Fruit fly (Drosophila melanogaster) whole organism, embryonic: ENCODE measurements around the gene CG33306.

Experiments used
- Asciz ChIP-seq: fragments of 200-800 bp; sonication (Bioruptor generic); optimal IDR thresholded peaks from 2 replicates; lab custom pipeline; 2017; ENCODE audit warnings: missing biosample characterization, mild to moderate bottlenecking, missing genetic modification characterization, missing genetic modification reagents
- Bgb ChIP-seq: fragments of 200-800 bp; sonication (Bioruptor generic); IDR thresholded peaks from 2 replicates; pipeline ENCODE4 v1.3.6; 2022; ENCODE audit warnings: missing biosample characterization, missing genetic modification characterization; ENCODE audit not compliant: partially characterized antibody
- C15 ChIP-seq: fragments of 200-800 bp; sonication (Bioruptor generic); IDR thresholded peaks from 3 replicates; pipeline ENCODE4 v1.3.6; 2022; ENCODE audit warnings: missing biosample characterization, missing genetic modification characterization
- CG10209 ChIP-seq: fragments of 200-800 bp; sonication (Bioruptor generic); optimal IDR thresholded peaks from 3 replicates; lab custom pipeline; 2017; ENCODE audit warnings: missing biosample characterization, mild to moderate bottlenecking, missing genetic modification characterization, missing genetic modification reagents
- CG10462 ChIP-seq: fragments of 200-800 bp; sonication (Bioruptor generic); optimal IDR thresholded peaks from 2 replicates; lab custom pipeline; 2016; ENCODE audit warnings: missing biosample characterization, missing genetic modification characterization
- CG11085 ChIP-seq: fragments of 200-800 bp; sonication (Bioruptor generic); IDR thresholded peaks from 2 replicates; pipeline ENCODE4 v1.3.6; 2022; ENCODE audit warnings: missing biosample characterization, missing genetic modification characterization
- CG11247 ChIP-seq: fragments of 200-800 bp; sonication (Bioruptor generic); IDR thresholded peaks from 2 replicates; pipeline ENCODE4 v1.3.6; 2022; ENCODE audit warnings: missing biosample characterization, missing genetic modification characterization
- CG11398 ChIP-seq: fragments of 200-800 bp; sonication (Bioruptor generic); optimal IDR thresholded peaks from 2 replicates; lab custom pipeline; 2016; ENCODE audit warnings: missing biosample characterization, missing genetic modification characterization
- CG12769 ChIP-seq: fragments of 200-800 bp; sonication (Bioruptor generic); optimal IDR thresholded peaks from 2 replicates; lab custom pipeline; 2019; ENCODE audit warnings: missing biosample characterization, mild to moderate bottlenecking, missing genetic modification characterization, moderate library complexity
- CG13296 ChIP-seq: fragments of 200-800 bp; sonication (Bioruptor generic); optimal IDR thresholded peaks from 3 replicates; lab custom pipeline; 2018; ENCODE audit warnings: missing biosample characterization, mild to moderate bottlenecking, missing genetic modification characterization
- CG13424 ChIP-seq: fragments of 200-800 bp; sonication (Bioruptor generic); optimal IDR thresholded peaks from 2 replicates; lab custom pipeline; 2019; ENCODE audit warnings: missing biosample characterization, mild to moderate bottlenecking, missing genetic modification characterization, moderate library complexity
- CG14860 ChIP-seq: fragments of 200-800 bp; sonication (Bioruptor generic); IDR thresholded peaks from 3 replicates; pipeline ENCODE4 v1.3.6; 2022; ENCODE audit warnings: missing biosample characterization, missing genetic modification characterization; ENCODE audit not compliant: partially characterized antibody
- CG16863 ChIP-seq: fragments of 200-800 bp; sonication (Bioruptor generic); optimal IDR thresholded peaks from 3 replicates; lab custom pipeline; 2016; ENCODE audit warnings: missing biosample characterization, missing genetic modification characterization
- CG18262 ChIP-seq: fragments of 200-800 bp; optimal IDR thresholded peaks from 3 replicates; lab custom pipeline; 2019; ENCODE audit warnings: missing biosample characterization, mild to moderate bottlenecking, missing genetic modification characterization, moderate library complexity
- CG18619 ChIP-seq: fragments of 200-800 bp; sonication (Bioruptor generic); optimal IDR thresholded peaks from 3 replicates; lab custom pipeline; 2017; ENCODE audit warnings: missing biosample characterization, mild to moderate bottlenecking, missing genetic modification characterization
- CG2202 ChIP-seq: fragments of 200-800 bp; sonication (Bioruptor generic); optimal IDR thresholded peaks from 2 replicates; lab custom pipeline; 2018; ENCODE audit warnings: missing biosample characterization, mild to moderate bottlenecking, missing genetic modification characterization
- CG2678 ChIP-seq: fragments of 200-800 bp; sonication (Bioruptor generic); optimal IDR thresholded peaks from 3 replicates; lab custom pipeline; 2019; ENCODE audit warnings: missing biosample characterization, mild to moderate bottlenecking, missing genetic modification characterization, moderate library complexity
- CG32772 ChIP-seq: fragments of 200-800 bp; sonication (Bioruptor generic); IDR thresholded peaks from 2 replicates; pipeline ENCODE4 v1.3.6; 2022; ENCODE audit warnings: missing biosample characterization, missing genetic modification characterization
- CG3407 ChIP-seq: fragments of 200-800 bp; sonication (Bioruptor generic); optimal IDR thresholded peaks from 2 replicates; lab custom pipeline; 2018; ENCODE audit warnings: missing biosample characterization, mild to moderate bottlenecking, missing genetic modification characterization
- CG34422 ChIP-seq: fragments of 200-800 bp; sonication (Bioruptor generic); IDR thresholded peaks from 3 replicates; pipeline ENCODE4 v1.3.6; 2022; ENCODE audit warnings: missing biosample characterization, missing genetic modification characterization
- CG8089 ChIP-seq: fragments of 200-800 bp; sonication (Bioruptor generic); optimal IDR thresholded peaks from 3 replicates; lab custom pipeline; 2016; ENCODE audit warnings: missing biosample characterization, missing genetic modification characterization
- CG9727 ChIP-seq: fragments of 200-800 bp; sonication (Bioruptor generic); optimal IDR thresholded peaks from 3 replicates; lab custom pipeline; 2017; ENCODE audit warnings: missing biosample characterization, mild to moderate bottlenecking, missing genetic modification characterization
- CG9797 ChIP-seq: fragments of 200-800 bp; sonication (Bioruptor generic); optimal IDR thresholded peaks from 3 replicates; lab custom pipeline; 2018; ENCODE audit warnings: missing biosample characterization, mild to moderate bottlenecking, missing genetic modification characterization
- D19B ChIP-seq: fragments of 200-800 bp; sonication (Bioruptor generic); optimal IDR thresholded peaks from 2 replicates; lab custom pipeline; 2017; ENCODE audit warnings: missing biosample characterization, mild to moderate bottlenecking, missing genetic modification characterization
- Dbx ChIP-seq: fragments of 200-800 bp; sonication (Bioruptor generic); IDR thresholded peaks from 3 replicates; pipeline ENCODE4 v1.3.6; 2022; ENCODE audit warnings: missing biosample characterization, missing genetic modification characterization
- Eip74EF ChIP-seq, 2 experiments: fragments of 200-800 bp in 1 of 2; fragments of >200 bp in 1 of 2; sonication (Bioruptor generic) in 1 of 2; optimal IDR thresholded peaks; 2 replicates each; lab custom pipeline; 2017 to 2019; ENCODE audit warnings: missing biosample characterization in 2 of 2, missing genetic modification characterization in 2 of 2, mild to moderate bottlenecking in 1 of 2, moderate library complexity in 1 of 2
- Hmx ChIP-seq: fragments of 200-800 bp; sonication (Bioruptor generic); optimal IDR thresholded peaks from 2 replicates; lab custom pipeline; 2016; ENCODE audit warnings: missing biosample characterization, missing genetic modification characterization
- Med ChIP-seq: fragments of 200-800 bp; sonication (Bioruptor generic); peaks from one replicate; lab custom pipeline; 2016; ENCODE audit warnings: missing biosample characterization, missing genetic modification characterization, mild to moderate bottlenecking, inconsistent platforms, moderate library complexity
- Meics ChIP-seq: fragments of 200-800 bp; sonication (Bioruptor generic); optimal IDR thresholded peaks from 2 replicates; lab custom pipeline; 2017; ENCODE audit warnings: missing biosample characterization, mild to moderate bottlenecking, missing genetic modification characterization
- NK7.1 ChIP-seq: fragments of 200-800 bp; sonication (Bioruptor generic); optimal IDR thresholded peaks from 3 replicates; lab custom pipeline; 2016; ENCODE audit warnings: missing biosample characterization, missing genetic modification characterization
- Nf-YC ChIP-seq: fragments of 200-800 bp; optimal IDR thresholded peaks from 3 replicates; lab custom pipeline; 2019; ENCODE audit warnings: missing biosample characterization, mild to moderate bottlenecking, missing genetic modification characterization, moderate library complexity
- Rfx ChIP-seq: fragments of 200-800 bp; sonication (Bioruptor generic); IDR thresholded peaks from 2 replicates; pipeline ENCODE4 v1.3.6; 2022; ENCODE audit warnings: missing biosample characterization, missing genetic modification characterization
- Vsx1 ChIP-seq: fragments of 200-800 bp; sonication (Bioruptor generic); optimal IDR thresholded peaks from 2 replicates; lab custom pipeline; 2017; ENCODE audit warnings: missing biosample characterization, mild to moderate bottlenecking, missing genetic modification characterization, missing genetic modification reagents
- Xbp1 ChIP-seq: fragments of 200-800 bp; sonication (Bioruptor generic); optimal IDR thresholded peaks from 3 replicates; lab custom pipeline; 2016; ENCODE audit warnings: missing biosample characterization, mild to moderate bottlenecking, missing genetic modification characterization
- bowl ChIP-seq: fragments of 200-800 bp; sonication (Bioruptor generic); IDR thresholded peaks from 2 replicates; pipeline ENCODE4 v1.3.6; 2022; ENCODE audit warnings: missing biosample characterization, missing genetic modification characterization
- chif ChIP-seq, 2 experiments: fragments of 200-800 bp; sonication (Bioruptor generic); optimal IDR thresholded peaks; 3 replicates each; lab custom pipeline; 2016; ENCODE audit warnings: missing biosample characterization in 2 of 2, missing genetic modification characterization in 2 of 2
- eyg ChIP-seq: fragments of 200-800 bp; sonication (Bioruptor generic); optimal IDR thresholded peaks from 3 replicates; lab custom pipeline; 2016; ENCODE audit warnings: missing biosample characterization, missing genetic modification characterization
- grau ChIP-seq: fragments of 200-800 bp; optimal IDR thresholded peaks from 3 replicates; lab custom pipeline; 2019; ENCODE audit warnings: missing biosample characterization, mild to moderate bottlenecking, missing genetic modification characterization, moderate library complexity
- hbn ChIP-seq: fragments of 200-800 bp; sonication (Bioruptor generic); IDR thresholded peaks from 2 replicates; pipeline ENCODE4 v1.3.6; 2022; ENCODE audit warnings: missing biosample characterization, missing genetic modification characterization; ENCODE audit not compliant: partially characterized antibody
- jigr1 ChIP-seq: fragments of 200-800 bp; sonication (Bioruptor generic); IDR thresholded peaks from 3 replicates; pipeline ENCODE4 v1.3.6; 2022; ENCODE audit warnings: missing biosample characterization, missing genetic modification characterization
- lov ChIP-seq, 2 experiments: fragments of 200-800 bp in 1 of 2; fragments of >200 bp in 1 of 2; sonication (Bioruptor generic) in 1 of 2; IDR thresholded peaks in 1 of 2; optimal IDR thresholded peaks in 1 of 2; 2 replicates in 1 of 2; 3 replicates in 1 of 2; pipeline versions ENCODE4 v1.3.6 to Lab custom; 2017 to 2022; ENCODE audit warnings: missing biosample characterization in 1 of 2, missing genetic modification characterization in 1 of 2
- mam ChIP-seq: fragments of 200-800 bp; sonication (Bioruptor generic); optimal IDR thresholded peaks from 3 replicates; lab custom pipeline; 2016; ENCODE audit warnings: missing biosample characterization, missing genetic modification characterization
- otp ChIP-seq: fragments of 200-800 bp; sonication (Bioruptor generic); IDR thresholded peaks from 3 replicates; pipeline ENCODE4, ENCODE4 v1.3.6; 2022; ENCODE audit warnings: missing biosample characterization, missing genetic modification characterization
- salm ChIP-seq: fragments of 200-800 bp; sonication (Bioruptor generic); optimal IDR thresholded peaks from 2 replicates; lab custom pipeline; 2018; ENCODE audit warnings: missing biosample characterization, mild to moderate bottlenecking, missing genetic modification characterization
- sens ChIP-seq: fragments of 200-800 bp; sonication (Bioruptor generic); peaks from one replicate; lab custom pipeline; 2016; ENCODE audit warnings: missing biosample characterization, missing genetic modification characterization
- sr ChIP-seq: fragments of 200-800 bp; sonication (Bioruptor generic); IDR thresholded peaks from 3 replicates; pipeline ENCODE4 v1.3.6; 2022; ENCODE audit warnings: missing biosample characterization, missing genetic modification characterization
- stc ChIP-seq: fragments of 200-800 bp; sonication (Bioruptor generic); IDR thresholded peaks from 2 replicates; pipeline ENCODE4 v1.3.6; 2022; ENCODE audit warnings: missing biosample characterization, missing genetic modification characterization
- tgo ChIP-seq: fragments of 200-800 bp; sonication (Bioruptor generic); IDR thresholded peaks from 3 replicates; pipeline ENCODE4 v1.3.6; 2022; ENCODE audit warnings: missing biosample characterization, missing genetic modification characterization

CG33306 gene

dm6 chr2L:13838647-13839390, 4.7 kb downstream of the CG33306 start (continued):
- TF ChIP-seq Rfx (peak; percentile 36), CG16863 (GFP tag; lab: Kevin White, UChicago) (peak; percentile 15), Dbx (0 out of 3 replicates have a peak, but pooled peaks have one; percentile 29), CG34422 (GFP tag; lab: Robert Waterston, UW) (no peak; the same call in 2 of the 3 replicates), CG11247 (GFP tag; lab: Robert Waterston, UW) (no peak), CG18619 (GFP tag; lab: Kevin White, UChicago) (peak; percentile 34), bowl (no peak), CG13296 (GFP tag; lab: Kevin White, UChicago) (peak; percentile 67), CG13424 (tag; lab: Kevin White, UChicago) (peak; percentile 22), CG9727 (GFP tag; lab: Kevin White, UChicago) (peak; percentile 33), Xbp1 (peak; percentile 2), Meics (GFP tag; lab: Kevin White, UChicago) (peak; percentile 50), tgo (0 out of 3 replicates have a peak, but pooled peaks have one; percentile 14), eyg (GFP tag; lab: Kevin White, UChicago) (no peak), Bgb (GFP tag; lab: Robert Waterston, UW) (no peak), CG10462 (GFP tag; lab: Kevin White, UChicago) (peak; percentile 2), Vsx1 (GFP tag; lab: Kevin White, UChicago) (peak; percentile 23), jigr1 (GFP tag; lab: Robert Waterston, UW) (no peak), CG32772 (no peak), mam (peak; percentile 35), Med (GFP tag; lab: Kevin White, UChicago) (peak; percentile 77), CG14860 (GFP tag; lab: Robert Waterston, UW) (no peak), CG18262 (tag; lab: Kevin White, UChicago) (peak; percentile 38), C15 (no peak), sens (GFP tag; lab: Kevin White, UChicago) (peak; percentile 84), Nf-YC (tag; lab: Kevin White, UChicago) (peak; percentile 38), NK7.1 (GFP tag; lab: Kevin White, UChicago) (peak; percentile 4), sr (0 out of 3 replicates have a peak, but pooled peaks have one; percentile 20), CG8089 (GFP tag; lab: Kevin White, UChicago) (peak; percentile 9), CG9797 (GFP tag; lab: Kevin White, UChicago) (no peak), CG11085 (GFP tag; lab: Robert Waterston, UW) (no peak), CG2202 (tag; lab: Kevin White, UChicago) (peak; percentile 36), D19B (GFP tag; lab: Kevin White, UChicago) (no peak), Asciz (peak; percentile 4), salm (tag; lab: Kevin White, UChicago) (peak; percentile 22), CG10209 (peak; percentile 16), hbn (GFP tag; lab: Robert Waterston, UW) (no peak), chif (GFP tag; optimal IDR thresholded peaks at IDR 0.05; lab: Kevin White, UChicago) (peak; percentile 10 to 28), CG3407 (GFP tag; lab: Kevin White, UChicago) (peak; percentile 34), stc (0 out of 2 replicates have a peak, but pooled peaks have one; percentile 18), CG11398 (peak; percentile 40), grau (tag; lab: Kevin White, UChicago) (peak; percentile 40), CG2678 (tag; lab: Kevin White, UChicago) (peak; percentile 66), otp (GFP tag; lab: Robert Waterston, UW) (peak; percentile 5; the same call in 1 of the 3 replicates), CG12769 (tag; lab: Kevin White, UChicago) (peak; percentile 3), Hmx (no peak), lov (optimal IDR thresholded peaks at IDR 0.05; lab: Kevin White, UChicago) (no peak), lov (GFP tag; IDR thresholded peaks at IDR 0.05; lab: Robert Waterston, UW) (no peak), Eip74EF (GFP tag; optimal IDR thresholded peaks at IDR 0.05; lab: Kevin White, UChicago) (no peak)
